Worm (Caenorhabditis elegans) whole organism, young adult: Measurements from ENCODE around the gene R05H11.2.

Experiments
- B0035.1 ChIP-seq: sonication (generic microtip); optimal IDR thresholded peaks from 2 replicates; lab custom pipeline; 2016; ENCODE audit warnings: missing genetic modification characterization, mild to moderate bottlenecking, missing compliant biosample characterization, missing genotype, missing genetic modification reagents
- B0336.3 ChIP-seq: fragments of 200-800 bp; sonication (Bioruptor generic); IDR thresholded peaks from 2 replicates; pipeline ENCODE4 v1.3.6; 2022; ENCODE audit warnings: missing genetic modification characterization, missing compliant biosample characterization
- C17E4.6 ChIP-seq: fragments of 200-800 bp; sonication (Bioruptor generic); IDR thresholded peaks from 2 replicates; pipeline ENCODE4 v1.3.6; 2022; ENCODE audit warnings: missing genetic modification reagents, missing genetic modification characterization, missing compliant biosample characterization
- F10E7.11 ChIP-seq: sonication (generic microtip); optimal IDR thresholded peaks from 2 replicates; lab custom pipeline; 2017; ENCODE audit warnings: mild to moderate bottlenecking, missing genetic modification characterization, moderate library complexity, missing compliant biosample characterization
- F39B2.1 ChIP-seq: fragments of 200-800 bp; sonication (Bioruptor generic); IDR thresholded peaks from 2 replicates; pipeline ENCODE4 v1.3.6; 2022; ENCODE audit warnings: missing genetic modification reagents, missing genetic modification characterization, missing compliant biosample characterization
- F55B11.4 ChIP-seq: sonication (generic microtip); optimal IDR thresholded peaks from 2 replicates; lab custom pipeline; 2016; ENCODE audit warnings: missing compliant biosample characterization, missing genetic modification characterization, borderline replicate concordance; ENCODE audit not compliant: insufficient read depth
- K11D2.4 ChIP-seq: fragments of 200-800 bp; sonication (Bioruptor generic); IDR thresholded peaks from 2 replicates; pipeline ENCODE4 v1.3.6; 2022; ENCODE audit warnings: missing genetic modification reagents, missing genetic modification characterization, missing compliant biosample characterization
- akir-1 ChIP-seq: fragments of 200-800 bp; sonication (Bioruptor generic); optimal IDR thresholded peaks from 2 replicates; lab custom pipeline; 2018; ENCODE audit warnings: mild to moderate bottlenecking, missing genetic modification characterization, moderate library complexity, missing compliant biosample characterization
- ama-1 ChIP-seq, 3 experiments: fragments of 150-350 bp in 1 of 3; sonication (generic microtip) in 2 of 3; optimal IDR thresholded peaks; 2 replicates each; lab custom pipeline; 2014 to 2018; ENCODE audit warnings: missing biosample characterization in 2 of 3, missing genetic modification characterization in 2 of 3, missing genetic modification reagents in 2 of 3
- aptf-3 ChIP-seq: fragments of 200-800 bp; sonication (Bioruptor generic); IDR thresholded peaks from 2 replicates; pipeline ENCODE4 v1.3.6; 2022; ENCODE audit warnings: missing genetic modification characterization, missing compliant biosample characterization
- attf-3 ChIP-seq: fragments of 200-800 bp; sonication (Bioruptor generic); conservative IDR thresholded peaks from 2 replicates; pipeline ENCODE4 v1.3.6; 2022; ENCODE audit warnings: missing genetic modification reagents, missing genetic modification characterization, missing compliant biosample characterization
- cebp-2 ChIP-seq: fragments of 200-800 bp; sonication (Bioruptor generic); IDR thresholded peaks from 2 replicates; pipeline ENCODE4 v1.3.6; 2022; ENCODE audit warnings: missing genetic modification characterization, missing compliant biosample characterization
- ceh-100 ChIP-seq: fragments of 200-800 bp; sonication (Bioruptor generic); IDR thresholded peaks from 2 replicates; pipeline ENCODE4 v1.3.6; 2022; ENCODE audit warnings: missing genetic modification reagents, missing genetic modification characterization, missing compliant biosample characterization
- chd-7 ChIP-seq: sonication (generic microtip); optimal IDR thresholded peaks from 2 replicates; lab custom pipeline; 2016; ENCODE audit warnings: mild to moderate bottlenecking, missing genetic modification characterization, moderate library complexity, missing compliant biosample characterization
- die-1 ChIP-seq: sonication (generic microtip); optimal IDR thresholded peaks from 2 replicates; lab custom pipeline; 2016; ENCODE audit warnings: missing genotype, mild to moderate bottlenecking, missing genetic modification characterization, missing compliant biosample characterization
- efl-1 ChIP-seq: fragments of 150-350 bp; optimal IDR thresholded peaks from 2 replicates; lab custom pipeline; 2014; ENCODE audit warnings: missing biosample characterization, missing genetic modification reagents, missing genetic modification characterization
- ets-4 ChIP-seq: fragments of 200-800 bp; sonication (Bioruptor generic); optimal IDR thresholded peaks from 2 replicates; lab custom pipeline; 2018; ENCODE audit warnings: mild to moderate bottlenecking, missing genetic modification characterization, missing compliant biosample characterization
- fkh-3 ChIP-seq: sonication (generic microtip); optimal IDR thresholded peaks from 2 replicates; lab custom pipeline; 2016; ENCODE audit warnings: mild to moderate bottlenecking, missing genetic modification characterization, missing compliant biosample characterization
- gei-17 ChIP-seq: fragments of 200-800 bp; sonication (Bioruptor generic); optimal IDR thresholded peaks from 2 replicates; lab custom pipeline; 2018; ENCODE audit warnings: mild to moderate bottlenecking, missing genetic modification characterization, missing compliant biosample characterization
- him-1 ChIP-seq: sonication (generic microtip); optimal IDR thresholded peaks from 2 replicates; lab custom pipeline; 2016; ENCODE audit warnings: missing genotype, missing genetic modification reagents, missing genetic modification characterization, missing compliant biosample characterization
- lag-1 ChIP-seq: fragments of 200-800 bp; sonication (Bioruptor generic); IDR thresholded peaks from 2 replicates; pipeline ENCODE4 v1.3.6; 2022; ENCODE audit warnings: missing genetic modification reagents, missing genetic modification characterization, missing compliant biosample characterization
- let-607 ChIP-seq, 2 experiments: fragments of 200-800 bp in 1 of 2; sonication (Bioruptor generic) in 1 of 2; sonication (generic microtip) in 1 of 2; optimal IDR thresholded peaks; 2 replicates each; lab custom pipeline; 2016 to 2018; ENCODE audit warnings: mild to moderate bottlenecking in 2 of 2, missing compliant biosample characterization in 2 of 2, missing genetic modification characterization in 2 of 2, moderate library complexity in 2 of 2, missing genotype in 1 of 2
- lin-26 ChIP-seq: fragments of 200-800 bp; sonication (Bioruptor generic); IDR thresholded peaks from 2 replicates; pipeline ENCODE4 v1.3.6; 2022; ENCODE audit warnings: missing genetic modification reagents, missing genetic modification characterization, missing compliant biosample characterization
- lin-54 ChIP-seq: fragments of 200-800 bp; sonication (Bioruptor generic); optimal IDR thresholded peaks from 2 replicates; lab custom pipeline; 2018; ENCODE audit warnings: mild to moderate bottlenecking, missing genetic modification characterization, missing compliant biosample characterization
- lsy-27 ChIP-seq: sonication (generic microtip); optimal IDR thresholded peaks from 2 replicates; lab custom pipeline; 2017; ENCODE audit warnings: missing genetic modification characterization, mild to moderate bottlenecking, missing compliant biosample characterization, antibody characterized with exemption, missing genotype, borderline replicate concordance; ENCODE audit not compliant: insufficient read depth
- madf-10 ChIP-seq: sonication (generic microtip); optimal IDR thresholded peaks from 2 replicates; lab custom pipeline; 2016; ENCODE audit warnings: mild to moderate bottlenecking, missing genetic modification characterization, missing compliant biosample characterization
- mcd-1 ChIP-seq: fragments of 200-800 bp; sonication (Bioruptor generic); IDR thresholded peaks from 2 replicates; pipeline ENCODE4 v1.3.6; 2022; ENCODE audit warnings: missing genetic modification reagents, missing genetic modification characterization, missing compliant biosample characterization
- mes-4 ChIP-seq: sonication (generic microtip); optimal IDR thresholded peaks from 2 replicates; lab custom pipeline; 2016; ENCODE audit warnings: missing genotype, missing genetic modification characterization, missing compliant biosample characterization
- mxl-1 ChIP-seq: sonication (generic microtip); optimal IDR thresholded peaks from 2 replicates; lab custom pipeline; 2016; ENCODE audit warnings: missing genetic modification characterization, missing compliant biosample characterization
- nfyb-1 ChIP-seq: fragments of 200-800 bp; sonication (Bioruptor generic); IDR thresholded peaks from 2 replicates; pipeline ENCODE4 v1.3.6; 2022; ENCODE audit warnings: missing genetic modification reagents, missing genetic modification characterization, missing compliant biosample characterization
- nhr-179 ChIP-seq: sonication (generic microtip); optimal IDR thresholded peaks from 2 replicates; lab custom pipeline; 2016; ENCODE audit warnings: mild to moderate bottlenecking, missing genetic modification characterization, missing compliant biosample characterization
- nhr-27 ChIP-seq: fragments of 200-800 bp; sonication (Bioruptor generic); optimal IDR thresholded peaks from 2 replicates; lab custom pipeline; 2018; ENCODE audit warnings: mild to moderate bottlenecking, missing genetic modification characterization, moderate library complexity, missing compliant biosample characterization
- nhr-80 ChIP-seq: sonication (generic microtip); optimal IDR thresholded peaks from 2 replicates; lab custom pipeline; 2016; ENCODE audit warnings: missing genetic modification characterization, missing compliant biosample characterization
- rec-8 ChIP-seq, 2 experiments: sonication (generic microtip); optimal IDR thresholded peaks; 2 replicates each; lab custom pipeline; 2016; ENCODE audit warnings: mild to moderate bottlenecking in 2 of 2, missing genetic modification characterization in 2 of 2, missing genetic modification reagents in 2 of 2, missing genotype in 2 of 2, missing biosample characterization in 1 of 2, missing compliant biosample characterization in 1 of 2, moderate library complexity in 1 of 2
- repo-1 ChIP-seq: sonication (generic microtip); optimal IDR thresholded peaks from 2 replicates; lab custom pipeline; 2017; ENCODE audit warnings: mild to moderate bottlenecking, missing genetic modification characterization, missing compliant biosample characterization
- sptf-2 ChIP-seq: fragments of 200-800 bp; sonication (Bioruptor generic); optimal IDR thresholded peaks from 2 replicates; lab custom pipeline; 2018; ENCODE audit warnings: mild to moderate bottlenecking, missing genetic modification characterization, missing compliant biosample characterization
- unc-62 ChIP-seq: fragments of 150-350 bp; optimal IDR thresholded peaks from 2 replicates; lab custom pipeline; 2014; ENCODE audit warnings: missing biosample characterization, missing genetic modification reagents, missing genetic modification characterization
- zim-3 ChIP-seq: sonication (generic microtip); optimal IDR thresholded peaks from 2 replicates; lab custom pipeline; 2017; ENCODE audit warnings: mild to moderate bottlenecking, missing genetic modification characterization, moderate library complexity, missing compliant biosample characterization

The R05H11.2 gene

ce11 chrIII:6826137-6826536, 28.0 kb downstream of the R05H11.2 start:
- TF ChIP-seq nhr-179 (tag; lab: Kevin White, UChicago) (no peak), nfyb-1 (GFP tag; lab: Robert Waterston, UW) (no peak), B0035.1 (no peak), gei-17 (GFP tag; lab: Kevin White, UChicago) (no peak), rec-8 (tag; optimal IDR thresholded peaks at IDR 0.05; lab: Kevin White, UChicago) (no peak), sptf-2 (GFP tag; lab: Kevin White, UChicago) (no peak), lin-26 (no peak), F39B2.1 (GFP tag; lab: Robert Waterston, UW) (no peak)

- no peak for TF ChIP-seq chd-7 (tag; lab: Kevin White, UChicago)
- TF ChIP-seq ama-1 (optimal IDR thresholded peaks at IDR 0.05; lab: Kevin White, UChicago) = no peak
- no peak for TF ChIP-seq ama-1 (GFP tag; optimal IDR thresholded peaks at IDR 0.05; lab: Kevin White, UChicago)
- TF ChIP-seq zim-3 = no peak
- TF ChIP-seq efl-1 (GFP tag; lab: Kevin White, UChicago) = no peak
- no peak for TF ChIP-seq lsy-27 (tag; lab: Kevin White, UChicago)
- no peak for TF ChIP-seq F10E7.11 (tag; lab: Kevin White, UChicago)
- TF ChIP-seq F39B2.1 (GFP tag; lab: Robert Waterston, UW) = no peak
- no peak for TF ChIP-seq lin-26
- no peak for TF ChIP-seq mcd-1
- TF ChIP-seq gei-17 (GFP tag; lab: Kevin White, UChicago) = no peak
- no peak for TF ChIP-seq akir-1 (GFP tag; lab: Kevin White, UChicago)
- no peak for TF ChIP-seq repo-1
- no peak for TF ChIP-seq ceh-100 (GFP tag; lab: Robert Waterston, UW)
- TF ChIP-seq, all 124 proteins: peak for 0
These were observed 33.2 kb downstream of the R05H11.2 start for ce11 chrIII:6831312-6831711.

DNA sequence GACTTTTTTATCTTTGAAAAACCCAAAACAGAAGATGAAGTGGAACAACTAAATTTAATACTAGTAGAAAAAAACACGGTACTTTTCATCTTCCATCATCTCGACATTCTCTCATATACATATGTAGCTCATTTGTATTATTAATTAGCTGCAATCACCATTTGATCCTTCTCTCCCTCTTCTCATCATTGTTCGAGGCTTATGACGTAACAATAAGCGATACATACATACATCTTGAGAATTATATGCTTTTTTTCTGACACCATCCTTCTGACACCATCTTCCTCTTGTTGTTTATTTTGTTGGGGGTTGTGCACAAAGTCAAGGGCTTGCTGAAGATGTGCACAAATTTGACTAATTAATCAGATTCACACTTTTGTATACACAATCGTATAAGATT, 39.2 kb downstream of the R05H11.2 start:
- no peak for TF ChIP-seq nhr-80 (tag; lab: Kevin White, UChicago)
- TF ChIP-seq nhr-27 (tag; lab: Kevin White, UChicago) = no peak
- no peak for TF ChIP-seq lag-1
- TF ChIP-seq K11D2.4 (GFP tag; lab: Robert Waterston, UW) = no peak
- no peak for TF ChIP-seq C17E4.6
- TF ChIP-seq madf-10 = no peak
- TF ChIP-seq ama-1 (optimal IDR thresholded peaks at IDR 0.05; lab: Kevin White, UChicago) = no peak
- no peak for TF ChIP-seq ama-1 (GFP tag; optimal IDR thresholded peaks at IDR 0.05; lab: Kevin White, UChicago)
- TF ChIP-seq zim-3 = no peak
- TF ChIP-seq B0336.3 = no peak
- TF ChIP-seq lin-54 (GFP tag; lab: Kevin White, UChicago) = no peak
- no peak for TF ChIP-seq attf-3 (GFP tag; lab: Robert Waterston, UW)
- no peak for TF ChIP-seq unc-62 (GFP tag; lab: Kevin White, UChicago)
- no peak for TF ChIP-seq die-1 (tag; lab: Kevin White, UChicago)
- TF ChIP-seq fkh-3 = no peak
- no peak for TF ChIP-seq nfyb-1 (GFP tag; lab: Robert Waterston, UW)
- no peak for TF ChIP-seq cebp-2 (GFP tag; lab: Robert Waterston, UW)

ce11 chrIII:6839091-6839490, 41.0 kb downstream of the R05H11.2 start:
- no peak for TF ChIP-seq repo-1
- no peak for TF ChIP-seq him-1
- no peak for TF ChIP-seq aptf-3 (GFP tag; lab: Robert Waterston, UW)
- no peak for TF ChIP-seq F55B11.4 (tag; lab: Kevin White, UChicago)
- no peak for TF ChIP-seq let-607 (tag; optimal IDR thresholded peaks at IDR 0.05; lab: Kevin White, UChicago)
- TF ChIP-seq mxl-1 (tag; lab: Kevin White, UChicago) = no peak
- no peak for TF ChIP-seq mes-4 (tag; lab: Kevin White, UChicago)
- TF ChIP-seq ets-4 (GFP tag; lab: Kevin White, UChicago) = no peak
- TF ChIP-seq rec-8 (tag; optimal IDR thresholded peaks at IDR 0.05; lab: Kevin White, UChicago) = no peak
- TF ChIP-seq lin-54 (GFP tag; lab: Kevin White, UChicago) = no peak
- no peak for TF ChIP-seq C17E4.6
- no peak for TF ChIP-seq chd-7 (tag; lab: Kevin White, UChicago)
